Fruit fly (Drosophila melanogaster) whole organism, embryonic: ENCODE measurements around the gene Dred.

Source experiments
- Asciz ChIP-seq: fragments of 200-800 bp; sonication (Bioruptor generic); optimal IDR thresholded peaks from 2 replicates; lab custom pipeline; 2017; ENCODE audit warnings: missing biosample characterization, mild to moderate bottlenecking, missing genetic modification characterization, missing genetic modification reagents
- CG10462 ChIP-seq: fragments of 200-800 bp; sonication (Bioruptor generic); optimal IDR thresholded peaks from 2 replicates; lab custom pipeline; 2016; ENCODE audit warnings: missing biosample characterization, missing genetic modification characterization
- CG10654 ChIP-seq: fragments of 200-800 bp; sonication (Bioruptor generic); optimal IDR thresholded peaks from 2 replicates; lab custom pipeline; 2016; ENCODE audit warnings: missing biosample characterization, missing genetic modification characterization
- CG10979 ChIP-seq: fragments of 200-800 bp; sonication (Bioruptor generic); optimal IDR thresholded peaks from 2 replicates; lab custom pipeline; 2018; ENCODE audit warnings: missing biosample characterization, mild to moderate bottlenecking, missing genetic modification characterization, moderate library complexity
- CG11085 ChIP-seq: fragments of 200-800 bp; sonication (Bioruptor generic); IDR thresholded peaks from 2 replicates; pipeline ENCODE4 v1.3.6; 2022; ENCODE audit warnings: missing biosample characterization, missing genetic modification characterization
- CG11093 ChIP-seq: fragments of 200-800 bp; sonication (Bioruptor generic); IDR thresholded peaks from 3 replicates; pipeline ENCODE4 v1.3.6; 2022; ENCODE audit warnings: missing biosample characterization, missing genetic modification characterization
- CG14014 ChIP-seq: fragments of 200-800 bp; sonication (Bioruptor generic); IDR thresholded peaks from 2 replicates; pipeline ENCODE4 v1.3.6; 2022; ENCODE audit warnings: missing biosample characterization, missing genetic modification characterization
- CG14441 ChIP-seq: fragments of 200-800 bp; sonication (Bioruptor generic); IDR thresholded peaks from 2 replicates; pipeline ENCODE4 v1.3.6; 2022; ENCODE audit warnings: missing biosample characterization, missing genetic modification characterization
- CG1647 ChIP-seq: fragments of 200-800 bp; sonication (Bioruptor generic); optimal IDR thresholded peaks from 3 replicates; lab custom pipeline; 2016; ENCODE audit warnings: missing biosample characterization, missing genetic modification characterization
- CG17612 ChIP-seq: fragments of 200-800 bp; sonication (Bioruptor generic); IDR thresholded peaks from 2 replicates; pipeline ENCODE4 v1.3.6; 2022; ENCODE audit warnings: missing biosample characterization, missing genetic modification characterization
- CG18764 ChIP-seq: fragments of 200-800 bp; sonication (Bioruptor generic); optimal IDR thresholded peaks from 3 replicates; lab custom pipeline; 2016; ENCODE audit warnings: missing biosample characterization, missing genetic modification characterization
- CG2678 ChIP-seq: fragments of 200-800 bp; sonication (Bioruptor generic); optimal IDR thresholded peaks from 3 replicates; lab custom pipeline; 2019; ENCODE audit warnings: missing biosample characterization, mild to moderate bottlenecking, missing genetic modification characterization, moderate library complexity
- CG31388 ChIP-seq: fragments of 200-800 bp; sonication (Bioruptor generic); optimal IDR thresholded peaks from 2 replicates; lab custom pipeline; 2016; ENCODE audit warnings: missing biosample characterization, missing genetic modification characterization
- CG5953 ChIP-seq: fragments of 200-800 bp; sonication (Bioruptor generic); IDR thresholded peaks from 2 replicates; pipeline ENCODE4 v1.3.6; 2022; ENCODE audit warnings: missing biosample characterization, missing genetic modification characterization
- CG6689 ChIP-seq: fragments of 200-800 bp; sonication (Bioruptor generic); IDR thresholded peaks from 2 replicates; pipeline ENCODE4 v1.3.6; 2022; ENCODE audit warnings: missing biosample characterization, missing genetic modification characterization
- CG7556 ChIP-seq: fragments of 200-800 bp; sonication (Bioruptor generic); optimal IDR thresholded peaks from 2 replicates; lab custom pipeline; 2017; ENCODE audit warnings: missing biosample characterization, mild to moderate bottlenecking, missing genetic modification characterization
- CG7928 ChIP-seq: fragments of 200-800 bp; sonication (Bioruptor generic); optimal IDR thresholded peaks from 2 replicates; lab custom pipeline; 2017; ENCODE audit warnings: missing biosample characterization, mild to moderate bottlenecking, missing genetic modification characterization
- CG8290 ChIP-seq, 3 experiments: fragments of 200-800 bp; sonication (Bioruptor generic); optimal IDR thresholded peaks; 2 replicates each; lab custom pipeline; 2016 to 2019; ENCODE audit warnings: missing biosample characterization in 3 of 3, missing genetic modification characterization in 3 of 3, mild to moderate bottlenecking in 2 of 3, moderate library complexity in 1 of 3
- CTCF ChIP-seq: fragments of 200-800 bp; sonication (Bioruptor generic); optimal IDR thresholded peaks from 2 replicates; lab custom pipeline; 2017; ENCODE audit warnings: missing biosample characterization, mild to moderate bottlenecking, missing genetic modification characterization, moderate library complexity
- Dek ChIP-seq: fragments of 200-800 bp; sonication (Bioruptor generic); optimal IDR thresholded peaks from 3 replicates; lab custom pipeline; 2019; ENCODE audit warnings: missing biosample characterization, mild to moderate bottlenecking, missing genetic modification characterization, moderate library complexity
- ERR ChIP-seq: fragments of 200-800 bp; sonication (Bioruptor generic); optimal IDR thresholded peaks from 2 replicates; lab custom pipeline; 2016; ENCODE audit warnings: missing biosample characterization, missing genetic modification characterization
- Elba2 ChIP-seq: fragments of 200-800 bp; sonication (Bioruptor generic); optimal IDR thresholded peaks from 3 replicates; lab custom pipeline; 2016; ENCODE audit warnings: missing biosample characterization, missing genetic modification characterization
- H2.0 ChIP-seq: fragments of 200-800 bp; sonication (Bioruptor generic); IDR thresholded peaks from 2 replicates; pipeline ENCODE4 v1.3.6; 2022; ENCODE audit warnings: missing biosample characterization, missing genetic modification characterization
- Hr51 ChIP-seq, 2 experiments: fragments of 200-800 bp; sonication (Bioruptor generic); optimal IDR thresholded peaks; 2 replicates in 1 of 2; 3 replicates in 1 of 2; lab custom pipeline; 2016 to 2018; ENCODE audit warnings: missing biosample characterization in 2 of 2, missing genetic modification characterization in 2 of 2, mild to moderate bottlenecking in 1 of 2, moderate library complexity in 1 of 2
- Lim3 ChIP-seq: fragments of 200-800 bp; sonication (Bioruptor generic); IDR thresholded peaks from 2 replicates; pipeline ENCODE4 v1.3.6; 2022; ENCODE audit warnings: missing biosample characterization, missing genetic modification characterization
- Meics ChIP-seq: fragments of 200-800 bp; sonication (Bioruptor generic); optimal IDR thresholded peaks from 2 replicates; lab custom pipeline; 2017; ENCODE audit warnings: missing biosample characterization, mild to moderate bottlenecking, missing genetic modification characterization
- Nf-YA ChIP-seq: fragments of 200-800 bp; sonication (Bioruptor generic); IDR thresholded peaks from 2 replicates; pipeline ENCODE4 v1.3.6; 2022; ENCODE audit warnings: missing biosample characterization, missing genetic modification characterization
- Optix ChIP-seq: fragments of 200-800 bp; sonication (Bioruptor generic); IDR thresholded peaks from 3 replicates; pipeline ENCODE4 v1.3.6; 2022; ENCODE audit warnings: missing biosample characterization, missing genetic modification characterization
- Scr ChIP-seq: fragments of 200-800 bp; sonication (Bioruptor generic); IDR thresholded peaks from 2 replicates; pipeline ENCODE4 v1.3.6; 2022; ENCODE audit warnings: missing biosample characterization, missing genetic modification characterization; ENCODE audit not compliant: partially characterized antibody
- Sry-β ChIP-seq: fragments of 200-800 bp; sonication (Bioruptor generic); optimal IDR thresholded peaks from 2 replicates; lab custom pipeline; 2018; ENCODE audit warnings: missing biosample characterization, mild to moderate bottlenecking, missing genetic modification characterization, moderate library complexity
- Ssrp ChIP-seq: fragments of 200-800 bp; sonication (Bioruptor generic); optimal IDR thresholded peaks from 2 replicates; lab custom pipeline; 2018; ENCODE audit warnings: missing biosample characterization, mild to moderate bottlenecking, missing genetic modification characterization, moderate library complexity
- Trl ChIP-seq, 3 experiments: fragments of >200 bp in 2 of 3; fragments of 200-800 bp in 1 of 3; sonication (Bioruptor generic) in 1 of 3; optimal IDR thresholded peaks; 2 replicates in 1 of 3; 3 replicates in 2 of 3; lab custom pipeline; 2016 to 2017; ENCODE audit warnings: missing biosample characterization in 1 of 3, missing genetic modification characterization in 1 of 3
- ac ChIP-seq: fragments of 200-800 bp; sonication (Bioruptor generic); optimal IDR thresholded peaks from 3 replicates; lab custom pipeline; 2017; ENCODE audit warnings: missing biosample characterization, mild to moderate bottlenecking, missing genetic modification characterization
- ato ChIP-seq: fragments of 200-800 bp; sonication (Bioruptor generic); IDR thresholded peaks from 2 replicates; pipeline ENCODE4 v1.3.6; 2022; ENCODE audit warnings: missing biosample characterization, missing genetic modification characterization; ENCODE audit not compliant: partially characterized antibody
- crol ChIP-seq: fragments of 200-800 bp; sonication (Bioruptor generic); IDR thresholded peaks from 2 replicates; pipeline ENCODE4 v1.3.6; 2022; ENCODE audit warnings: missing biosample characterization, missing genetic modification characterization
- dan ChIP-seq: fragments of 200-800 bp; sonication (Bioruptor generic); IDR thresholded peaks from 2 replicates; pipeline ENCODE4 v1.3.6; 2022; ENCODE audit warnings: missing biosample characterization, missing genetic modification characterization
- dysf ChIP-seq: fragments of 200-800 bp; sonication (Bioruptor generic); IDR thresholded peaks from 3 replicates; pipeline ENCODE4 v1.3.6; 2022; ENCODE audit warnings: missing biosample characterization, missing genetic modification characterization
- exex ChIP-seq: fragments of 200-800 bp; sonication (Bioruptor generic); optimal IDR thresholded peaks from 4 replicates; lab custom pipeline; 2018; ENCODE audit warnings: missing biosample characterization, mild to moderate bottlenecking, missing genetic modification characterization, moderate library complexity
- fd96Cb ChIP-seq: fragments of 200-800 bp; sonication (Bioruptor generic); optimal IDR thresholded peaks from 2 replicates; lab custom pipeline; 2018; ENCODE audit warnings: missing biosample characterization, mild to moderate bottlenecking, missing genetic modification characterization, moderate library complexity
- kah ChIP-seq: fragments of 200-800 bp; sonication (Bioruptor generic); optimal IDR thresholded peaks from 2 replicates; lab custom pipeline; 2018; ENCODE audit warnings: missing biosample characterization, mild to moderate bottlenecking, missing genetic modification characterization
- lab ChIP-seq: fragments of 200-800 bp; sonication (Bioruptor generic); optimal IDR thresholded peaks from 3 replicates; lab custom pipeline; 2017; ENCODE audit warnings: missing biosample characterization, missing genetic modification characterization, mild to moderate bottlenecking, moderate library complexity, missing genetic modification reagents
- lbe ChIP-seq: fragments of 200-800 bp; sonication (Bioruptor generic); optimal IDR thresholded peaks from 2 replicates; lab custom pipeline; 2016; ENCODE audit warnings: missing biosample characterization, mild to moderate bottlenecking, missing genetic modification characterization
- lilli ChIP-seq: fragments of 200-800 bp; sonication (Bioruptor generic); optimal IDR thresholded peaks from 3 replicates; lab custom pipeline; 2016; ENCODE audit warnings: missing biosample characterization, missing genetic modification characterization
- pho ChIP-seq: fragments of 200-800 bp; sonication (Bioruptor generic); optimal IDR thresholded peaks from 2 replicates; lab custom pipeline; 2016; ENCODE audit warnings: missing biosample characterization, missing genetic modification characterization
- pros ChIP-seq: fragments of 200-800 bp; sonication (Bioruptor generic); optimal IDR thresholded peaks from 3 replicates; lab custom pipeline; 2019; ENCODE audit warnings: missing biosample characterization, mild to moderate bottlenecking, missing genetic modification characterization, moderate library complexity
- sens ChIP-seq: fragments of 200-800 bp; sonication (Bioruptor generic); peaks from one replicate; lab custom pipeline; 2016; ENCODE audit warnings: missing biosample characterization, missing genetic modification characterization
- slou ChIP-seq: fragments of 200-800 bp; sonication (Bioruptor generic); optimal IDR thresholded peaks from 3 replicates; lab custom pipeline; 2016; ENCODE audit warnings: missing biosample characterization, missing genetic modification characterization
- vnd ChIP-seq: fragments of 200-800 bp; sonication (Bioruptor generic); IDR thresholded peaks from 3 replicates; pipeline ENCODE4 v1.3.6; 2022; ENCODE audit warnings: missing biosample characterization, missing genetic modification characterization; ENCODE audit not compliant: partially characterized antibody
- vvl ChIP-seq: fragments of 200-800 bp; sonication (Bioruptor generic); IDR thresholded peaks from 2 replicates; pipeline ENCODE4 v1.3.6; 2022; ENCODE audit warnings: missing biosample characterization, missing genetic modification characterization
- zen ChIP-seq: fragments of 200-800 bp; sonication (Bioruptor generic); optimal IDR thresholded peaks from 3 replicates; lab custom pipeline; 2018; ENCODE audit warnings: missing biosample characterization, mild to moderate bottlenecking, missing genetic modification characterization, moderate library complexity

Gene Dred

dm6 chr3L:19516547-19516946, 27.5 kb downstream of the Dred start (continued):
- TF ChIP-seq H2.0 (GFP tag; lab: Robert Waterston, UW): peak; percentile 93
- peak; percentile 79 for TF ChIP-seq Nf-YA (GFP tag; lab: Robert Waterston, UW)
- peak; percentile 40; the same call in 1 of the 2 replicates for TF ChIP-seq Lim3 (GFP tag; lab: Robert Waterston, UW)
- no peak for TF ChIP-seq Trl (optimal IDR thresholded peaks at IDR 0.05; lab: Kevin White, UChicago)
- peak; percentile 98 for TF ChIP-seq Trl (GFP tag; optimal IDR thresholded peaks at IDR 0.05; lab: Kevin White, UChicago)
- TF ChIP-seq CG14014: peak; percentile 85; the same call in 1 of the 2 replicates
- peak; percentile 43; the same call in 1 of the 2 replicates for TF ChIP-seq dan (GFP tag; lab: Robert Waterston, UW)
- peak; percentile 92 for TF ChIP-seq dysf (GFP tag; lab: Robert Waterston, UW)
- TF ChIP-seq crol (GFP tag; lab: Robert Waterston, UW): no peak; the same call in 1 of the 2 replicates
- no peak for TF ChIP-seq CG2678 (tag; lab: Kevin White, UChicago)
- TF ChIP-seq Optix (GFP tag; lab: Robert Waterston, UW): peak; percentile 90
- TF ChIP-seq CG11085: peak; percentile 97
- peak; percentile 33 for TF ChIP-seq CG31388 (GFP tag; lab: Kevin White, UChicago)
- peak; percentile 49 for TF ChIP-seq CG7928 (GFP tag; lab: Kevin White, UChicago)
- TF ChIP-seq vvl (GFP tag; lab: Robert Waterston, UW): peak; percentile 96
- TF ChIP-seq CTCF (GFP tag; lab: Kevin White, UChicago): peak; percentile 94
- TF ChIP-seq CG1647: peak; percentile 90
- TF ChIP-seq Scr (GFP tag; lab: Robert Waterston, UW): 0 out of 2 replicates have a peak, but pooled peaks have one; percentile 17
- TF ChIP-seq exex: no peak
- peak; percentile 50; the same call in 1 of the 2 replicates for TF ChIP-seq ato (GFP tag; lab: Robert Waterston, UW)
- TF ChIP-seq fd96Cb: peak; percentile 78
- TF ChIP-seq CG18764 (GFP tag; lab: Kevin White, UChicago): peak; percentile 89
- TF ChIP-seq CG7556 (GFP tag; lab: Kevin White, UChicago): no peak
- peak; percentile 37 for TF ChIP-seq CG10462 (GFP tag; lab: Kevin White, UChicago)
- peak; percentile 89 for TF ChIP-seq zen
- TF ChIP-seq CG17612 (GFP tag; lab: Robert Waterston, UW): peak; percentile 78
- TF ChIP-seq CG8290 (GFP tag; optimal IDR thresholded peaks at IDR 0.05; lab: Kevin White, UChicago): peak; percentile 95
- peak; percentile 57 to 89 for TF ChIP-seq CG8290 (tag; optimal IDR thresholded peaks at IDR 0.05; lab: Kevin White, UChicago)
- peak; percentile 27 for TF ChIP-seq ac
- TF ChIP-seq CG11093 (GFP tag; lab: Robert Waterston, UW): peak; percentile 81
- peak; percentile 49; the same call in 2 of the 3 replicates for TF ChIP-seq vnd (GFP tag; lab: Robert Waterston, UW)
- TF ChIP-seq Elba2 (GFP tag; lab: Kevin White, UChicago): peak; percentile 8
- peak; percentile 97 for TF ChIP-seq CG10654 (GFP tag; lab: Kevin White, UChicago)
- peak; percentile 51 for TF ChIP-seq Sry-β
- TF ChIP-seq lilli (GFP tag; lab: Kevin White, UChicago): peak; percentile 70
- TF ChIP-seq ERR (GFP tag; lab: Kevin White, UChicago): peak; percentile 86
- TF ChIP-seq pros (GFP tag; lab: Kevin White, UChicago): no peak
- peak; percentile 96 for TF ChIP-seq slou (GFP tag; lab: Kevin White, UChicago)
- TF ChIP-seq sens: peak; percentile 97
- TF ChIP-seq Asciz (GFP tag; lab: Kevin White, UChicago): peak; percentile 74
- TF ChIP-seq CG10979 (tag; lab: Kevin White, UChicago): no peak
- no peak for TF ChIP-seq lbe (GFP tag; lab: Kevin White, UChicago)
- peak; percentile 87 for TF ChIP-seq CG5953 (GFP tag; lab: Robert Waterston, UW)
- TF ChIP-seq lab: peak; percentile 93
- TF ChIP-seq kah (GFP tag; lab: Kevin White, UChicago): no peak
- TF ChIP-seq CG14441: peak; percentile 92
- TF ChIP-seq Hr51 (GFP tag; optimal IDR thresholded peaks at IDR 0.05; lab: Kevin White, UChicago): peak; percentile 69 to 77
- TF ChIP-seq Meics: peak; percentile 92
- TF ChIP-seq CG6689 (GFP tag; lab: Robert Waterston, UW): peak; percentile 78
- peak; percentile 71 for TF ChIP-seq Ssrp (tag; lab: Kevin White, UChicago)
- TF ChIP-seq Dek (tag; lab: Kevin White, UChicago): peak; percentile 84
- peak; percentile 75 for TF ChIP-seq pho (GFP tag; lab: Kevin White, UChicago)
